Worm (Caenorhabditis elegans) whole organism, L1 larva: ENCODE measurements around the gene hrg-9.
A peak's percentile ranks its signal among the peaks of the same experiment; 100 is the strongest.

Source experiments
- C04F5.9 ChIP-seq: sonication (generic microtip); optimal IDR thresholded peaks from 2 replicates; lab custom pipeline; 2016; ENCODE audit warnings: missing genetic modification characterization, missing compliant biosample characterization
- C34B4.2 ChIP-seq: sonication (generic microtip); optimal IDR thresholded peaks from 2 replicates; lab custom pipeline; 2017; ENCODE audit warnings: mild to moderate bottlenecking, missing genetic modification characterization, missing compliant biosample characterization
- F16B12.6 ChIP-seq: fragments of 150-350 bp; optimal IDR thresholded peaks from 2 replicates; lab custom pipeline; 2014; ENCODE audit warnings: missing biosample characterization, missing genetic modification characterization
- Y116A8C.19 ChIP-seq: sonication (generic microtip); optimal IDR thresholded peaks from 2 replicates; lab custom pipeline; 2016; ENCODE audit warnings: missing compliant biosample characterization, missing genetic modification characterization, borderline replicate concordance
- alr-1 ChIP-seq: fragments of 200-800 bp; sonication (Bioruptor generic); optimal IDR thresholded peaks from 2 replicates; lab custom pipeline; 2018; ENCODE audit warnings: borderline replicate concordance, mild to moderate bottlenecking, missing genetic modification characterization, missing compliant biosample characterization
- aly-2 ChIP-seq: fragments of 150-350 bp; optimal IDR thresholded peaks from 2 replicates; lab custom pipeline; 2014; ENCODE audit warnings: missing biosample characterization, missing genetic modification characterization
- ceh-63 ChIP-seq: fragments of 200-800 bp; sonication (Bioruptor generic); optimal IDR thresholded peaks from 2 replicates; lab custom pipeline; 2018; ENCODE audit warnings: mild to moderate bottlenecking, missing genetic modification characterization, missing compliant biosample characterization
- ceh-8 ChIP-seq: fragments of 200-800 bp; sonication (Bioruptor generic); optimal IDR thresholded peaks from 2 replicates; lab custom pipeline; 2018; ENCODE audit warnings: mild to moderate bottlenecking, missing genetic modification characterization, moderate library complexity, missing compliant biosample characterization
- ceh-88 ChIP-seq: fragments of 200-800 bp; sonication (Bioruptor generic); IDR thresholded peaks from 2 replicates; pipeline ENCODE4 v1.3.6; 2022; ENCODE audit warnings: missing genetic modification characterization, missing compliant biosample characterization
- ceh-90 ChIP-seq: sonication (generic microtip); optimal IDR thresholded peaks from 2 replicates; lab custom pipeline; 2016; ENCODE audit warnings: missing genetic modification characterization, missing compliant biosample characterization
- ces-1 ChIP-seq: fragments of 150-350 bp; optimal IDR thresholded peaks from 2 replicates; lab custom pipeline; 2014; ENCODE audit warnings: missing biosample characterization, missing genetic modification reagents, missing genetic modification characterization
- dpl-1 ChIP-seq, 3 experiments: fragments of 150-350 bp in 2 of 3; sonication (generic microtip) in 1 of 3; optimal IDR thresholded peaks; 2 replicates each; lab custom pipeline; 2014 to 2017; ENCODE audit warnings: missing biosample characterization in 3 of 3, missing genetic modification characterization in 3 of 3, missing genetic modification reagents in 3 of 3
- dsc-1 ChIP-seq: sonication (generic microtip); optimal IDR thresholded peaks from 2 replicates; lab custom pipeline; 2016; ENCODE audit warnings: mild to moderate bottlenecking, missing genetic modification characterization, missing compliant biosample characterization
- efl-3 ChIP-seq: fragments of 200-800 bp; sonication (Bioruptor generic); optimal IDR thresholded peaks from 2 replicates; lab custom pipeline; 2018; ENCODE audit warnings: mild to moderate bottlenecking, missing genetic modification characterization, missing compliant biosample characterization
- egl-27 ChIP-seq, 2 experiments: fragments of 150-350 bp in 1 of 2; sonication (generic microtip); optimal IDR thresholded peaks; 3 replicates each; lab custom pipeline; 2017 to 2018; ENCODE audit warnings: missing biosample characterization in 2 of 2, missing genetic modification characterization in 2 of 2, missing genetic modification reagents in 2 of 2
- elt-2 ChIP-seq: sonication (generic microtip); optimal IDR thresholded peaks from 2 replicates; lab custom pipeline; 2016; ENCODE audit warnings: missing genetic modification characterization, mild to moderate bottlenecking, inconsistent platforms, missing compliant biosample characterization, missing genetic modification reagents
- ets-5 ChIP-seq: fragments of 200-800 bp; sonication (Bioruptor generic); IDR thresholded peaks from 2 replicates; pipeline ENCODE4 v1.3.6; 2022; ENCODE audit warnings: missing genetic modification characterization, missing compliant biosample characterization
- fkh-10 ChIP-seq: sonication (generic microtip); optimal IDR thresholded peaks from 2 replicates; lab custom pipeline; 2017; ENCODE audit warnings: missing biosample characterization, missing genetic modification reagents, missing genetic modification characterization
- fkh-4 ChIP-seq: sonication (generic microtip); optimal IDR thresholded peaks from 2 replicates; lab custom pipeline; 2016; ENCODE audit warnings: missing compliant biosample characterization, missing genetic modification characterization, borderline replicate concordance
- fkh-8 ChIP-seq: sonication (generic microtip); optimal IDR thresholded peaks from 2 replicates; lab custom pipeline; 2016; ENCODE audit warnings: mild to moderate bottlenecking, missing genetic modification characterization, missing compliant biosample characterization
- hlh-17 ChIP-seq: fragments of 200-800 bp; sonication (Bioruptor generic); optimal IDR thresholded peaks from 2 replicates; lab custom pipeline; 2018; ENCODE audit warnings: missing genetic modification characterization, mild to moderate bottlenecking, missing compliant biosample characterization, moderate library complexity, borderline replicate concordance
- hlh-4 ChIP-seq: sonication (generic microtip); optimal IDR thresholded peaks from 2 replicates; lab custom pipeline; 2016; ENCODE audit warnings: mild to moderate bottlenecking, missing genetic modification characterization, missing compliant biosample characterization
- irx-1 ChIP-seq: sonication (generic microtip); optimal IDR thresholded peaks from 2 replicates; lab custom pipeline; 2016; ENCODE audit warnings: missing genetic modification characterization, missing compliant biosample characterization
- jun-1 ChIP-seq: fragments of 150-350 bp; optimal IDR thresholded peaks from 2 replicates; lab custom pipeline; 2014; ENCODE audit warnings: missing biosample characterization, missing genetic modification reagents, missing genetic modification characterization
- lin-13 ChIP-seq: fragments of 150-350 bp; optimal IDR thresholded peaks from 2 replicates; lab custom pipeline; 2014; ENCODE audit warnings: missing biosample characterization, missing genetic modification reagents, missing genetic modification characterization
- lin-15B ChIP-seq: fragments of 150-350 bp; sonication (generic microtip); optimal IDR thresholded peaks from 3 replicates; lab custom pipeline; 2014; ENCODE audit warnings: missing biosample characterization, missing genetic modification characterization
- lir-3 ChIP-seq: sonication (generic microtip); optimal IDR thresholded peaks from 2 replicates; lab custom pipeline; 2016; ENCODE audit warnings: mild to moderate bottlenecking, missing genetic modification characterization, moderate library complexity, missing compliant biosample characterization; ENCODE audit not compliant: poor library complexity
- lsy-2 ChIP-seq, 2 experiments: fragments of 150-350 bp; optimal IDR thresholded peaks; 2 replicates each; lab custom pipeline; 2014; ENCODE audit warnings: missing biosample characterization in 2 of 2, missing genetic modification characterization in 2 of 2
- mab-9 ChIP-seq: fragments of 200-800 bp; sonication (Bioruptor generic); IDR thresholded peaks from 2 replicates; pipeline ENCODE4 v1.3.6; 2022; ENCODE audit warnings: missing genetic modification reagents, missing genetic modification characterization, missing compliant biosample characterization
- mep-1 ChIP-seq: fragments of 150-350 bp; optimal IDR thresholded peaks from 2 replicates; lab custom pipeline; 2014; ENCODE audit warnings: missing biosample characterization, missing genetic modification characterization
- nhr-11 ChIP-seq: fragments of 150-350 bp; optimal IDR thresholded peaks from 2 replicates; lab custom pipeline; 2014; ENCODE audit warnings: missing biosample characterization, missing genetic modification characterization
- nhr-19 ChIP-seq: fragments of 200-800 bp; sonication (Bioruptor generic); conservative IDR thresholded peaks from 2 replicates; pipeline ENCODE4 v1.3.6; 2022; ENCODE audit warnings: missing genetic modification characterization, missing compliant biosample characterization
- nhr-237 ChIP-seq: fragments of 150-350 bp; optimal IDR thresholded peaks from 2 replicates; lab custom pipeline; 2014; ENCODE audit warnings: missing biosample characterization, missing genetic modification characterization
- nhr-28 ChIP-seq: fragments of 150-350 bp; optimal IDR thresholded peaks from 2 replicates; lab custom pipeline; 2014; ENCODE audit warnings: missing biosample characterization, missing genetic modification characterization
- nhr-71 ChIP-seq: sonication (generic microtip); optimal IDR thresholded peaks from 2 replicates; lab custom pipeline; 2016; ENCODE audit warnings: mild to moderate bottlenecking, missing genetic modification characterization, moderate library complexity, missing compliant biosample characterization
- nhr-77 ChIP-seq: fragments of 150-350 bp; optimal IDR thresholded peaks from 2 replicates; lab custom pipeline; 2014; ENCODE audit warnings: missing biosample characterization, missing genetic modification characterization
- nhr-85 ChIP-seq: sonication (generic microtip); peaks from one replicate; lab custom pipeline; 2016; ENCODE audit warnings: missing genetic modification characterization, inconsistent platforms, missing compliant biosample characterization
- nhr-90 ChIP-seq: sonication (generic microtip); optimal IDR thresholded peaks from 2 replicates; lab custom pipeline; 2016; ENCODE audit warnings: mild to moderate bottlenecking, missing genetic modification characterization, missing compliant biosample characterization; ENCODE audit not compliant: poor library complexity
- pax-3 ChIP-seq: fragments of 200-800 bp; sonication (Bioruptor generic); optimal IDR thresholded peaks from 2 replicates; lab custom pipeline; 2018; ENCODE audit warnings: mild to moderate bottlenecking, missing genetic modification characterization, moderate library complexity, missing compliant biosample characterization
- rnt-1 ChIP-seq: sonication (generic microtip); optimal IDR thresholded peaks from 2 replicates; lab custom pipeline; 2016; ENCODE audit warnings: mild to moderate bottlenecking, missing genetic modification characterization, moderate library complexity, missing compliant biosample characterization
- skn-1 ChIP-seq: fragments of 150-350 bp; optimal IDR thresholded peaks from 2 replicates; lab custom pipeline; 2014; ENCODE audit warnings: missing biosample characterization, missing genetic modification characterization
- snu-23 ChIP-seq: sonication (generic microtip); optimal IDR thresholded peaks from 2 replicates; lab custom pipeline; 2016; ENCODE audit warnings: missing genetic modification characterization, missing compliant biosample characterization
- sox-4 ChIP-seq: sonication (generic microtip); optimal IDR thresholded peaks from 2 replicates; lab custom pipeline; 2016; ENCODE audit warnings: missing genetic modification characterization, missing compliant biosample characterization
- sptf-1 ChIP-seq: fragments of 150-350 bp; optimal IDR thresholded peaks from 2 replicates; lab custom pipeline; 2014; ENCODE audit warnings: missing biosample characterization, missing genetic modification characterization
- swsn-7 ChIP-seq: sonication (generic microtip); optimal IDR thresholded peaks from 2 replicates; lab custom pipeline; 2016; ENCODE audit warnings: missing genetic modification characterization, missing compliant biosample characterization
- tlp-1 ChIP-seq: fragments of 150-350 bp; optimal IDR thresholded peaks from 2 replicates; lab custom pipeline; 2014; ENCODE audit warnings: missing biosample characterization, missing genetic modification characterization
- unc-30 ChIP-seq: sonication (generic microtip); optimal IDR thresholded peaks from 2 replicates; lab custom pipeline; 2017; ENCODE audit warnings: missing biosample characterization, missing genetic modification characterization
- unc-86 ChIP-seq: sonication (generic microtip); optimal IDR thresholded peaks from 2 replicates; lab custom pipeline; 2016; ENCODE audit warnings: missing genetic modification characterization, missing compliant biosample characterization
- unc-98 ChIP-seq: fragments of 200-800 bp; sonication (Bioruptor generic); IDR thresholded peaks from 2 replicates; pipeline ENCODE4 v1.3.6; 2022; ENCODE audit warnings: missing genetic modification characterization, missing compliant biosample characterization
- vab-15 ChIP-seq: sonication (generic microtip); optimal IDR thresholded peaks from 2 replicates; lab custom pipeline; 2017; ENCODE audit warnings: missing genotype, mild to moderate bottlenecking, missing genetic modification characterization, missing compliant biosample characterization
- xbp-1 ChIP-seq: sonication (generic microtip); optimal IDR thresholded peaks from 2 replicates; lab custom pipeline; 2016; ENCODE audit warnings: missing genetic modification characterization, missing compliant biosample characterization
- zip-4 ChIP-seq: fragments of 200-800 bp; sonication (Bioruptor generic); optimal IDR thresholded peaks from 2 replicates; lab custom pipeline; 2018; ENCODE audit warnings: mild to moderate bottlenecking, missing genetic modification characterization, moderate library complexity, missing compliant biosample characterization
- ztf-11 ChIP-seq, 2 experiments: sonication (generic microtip); optimal IDR thresholded peaks; 2 replicates each; lab custom pipeline; 2016 to 2017; ENCODE audit warnings: missing genetic modification characterization in 2 of 2, missing biosample characterization in 1 of 2, missing compliant biosample characterization in 1 of 2

The hrg-9 gene

ce11 chrV:13003378-13003777, 40.2 kb upstream of the hrg-9 start:
- TF ChIP-seq nhr-90 (tag; lab: Kevin White, UChicago): peak; percentile 55
- TF ChIP-seq fkh-4 (tag; lab: Kevin White, UChicago): no peak
- peak; percentile 75 for TF ChIP-seq rnt-1
- TF ChIP-seq unc-30: no peak
- no peak for TF ChIP-seq efl-3 (GFP tag; lab: Kevin White, UChicago)
- peak in 2 of 3 experiments; percentile 47 to 67 for TF ChIP-seq dpl-1 (GFP tag; optimal IDR thresholded peaks at IDR 0.05; lab: Kevin White, UChicago)
- peak; percentile 76 for TF ChIP-seq nhr-19
- peak; percentile 62 for TF ChIP-seq fkh-8 (tag; lab: Kevin White, UChicago)
- TF ChIP-seq fkh-10 (GFP tag; lab: Kevin White, UChicago): peak; percentile 14
- TF ChIP-seq ceh-8 (GFP tag; lab: Kevin White, UChicago): no peak
- TF ChIP-seq sox-4 (tag; lab: Kevin White, UChicago): no peak
- peak; percentile 85 for TF ChIP-seq snu-23 (GFP tag; lab: Kevin White, UChicago)
- TF ChIP-seq C34B4.2 (tag; lab: Kevin White, UChicago): no peak
- TF ChIP-seq vab-15 (tag; lab: Kevin White, UChicago): peak; percentile 41
- TF ChIP-seq elt-2 (tag; lab: Kevin White, UChicago): peak; percentile 28
- TF ChIP-seq lsy-2 (tag; optimal IDR thresholded peaks at IDR 0.05; lab: Kevin White, UChicago): peak; percentile 47 to 70
- no peak for TF ChIP-seq C04F5.9 (tag; lab: Kevin White, UChicago)
- no peak for TF ChIP-seq hlh-4 (tag; lab: Kevin White, UChicago)
- peak; percentile 58 for TF ChIP-seq swsn-7
- peak in 1 of 2 experiments; percentile 5 for TF ChIP-seq ztf-11 (tag; optimal IDR thresholded peaks at IDR 0.05; lab: Kevin White, UChicago)
- peak; percentile 38 for TF ChIP-seq xbp-1
- no peak for TF ChIP-seq ceh-90
- TF ChIP-seq F16B12.6: no peak
- TF ChIP-seq egl-27 (tag; optimal IDR thresholded peaks at IDR 0.05; lab: Kevin White, UChicago): peak in 1 of 2 experiments; percentile 42
- peak; percentile 43 for TF ChIP-seq lin-13 (GFP tag; lab: Kevin White, UChicago)
- TF ChIP-seq ets-5: no peak
- peak; percentile 50 for TF ChIP-seq irx-1 (tag; lab: Kevin White, UChicago)
- TF ChIP-seq unc-98 (GFP tag; lab: Robert Waterston, UW): no peak
- peak; percentile 58 for TF ChIP-seq skn-1 (tag; lab: Kevin White, UChicago)
- peak; percentile 15 for TF ChIP-seq zip-4
- TF ChIP-seq lir-3 (tag; lab: Kevin White, UChicago): peak; percentile 34
- no peak for TF ChIP-seq Y116A8C.19
- TF ChIP-seq sptf-1: no peak
- peak; percentile 74 for TF ChIP-seq nhr-71 (tag; lab: Kevin White, UChicago)
- peak; percentile 71 for TF ChIP-seq pax-3 (tag; lab: Kevin White, UChicago)
- peak; percentile 74 for TF ChIP-seq nhr-85
- TF ChIP-seq mab-9 (GFP tag; lab: Robert Waterston, UW): no peak
- TF ChIP-seq mep-1 (tag; lab: Kevin White, UChicago): peak; percentile 67
- peak; percentile 32 for TF ChIP-seq dsc-1 (tag; lab: Kevin White, UChicago)
- TF ChIP-seq nhr-28 (tag; lab: Kevin White, UChicago): no peak
- TF ChIP-seq ces-1 (GFP tag; lab: Kevin White, UChicago): no peak
- TF ChIP-seq ceh-88 (GFP tag; lab: Robert Waterston, UW): no peak; the same call in 1 of the 2 replicates
- peak; percentile 41 for TF ChIP-seq jun-1 (tag; lab: Kevin White, UChicago)
- no peak for TF ChIP-seq alr-1 (tag; lab: Kevin White, UChicago)
- TF ChIP-seq tlp-1: no peak
- peak; percentile 79 for TF ChIP-seq aly-2 (tag; lab: Kevin White, UChicago)
- TF ChIP-seq ceh-63 (GFP tag; lab: Kevin White, UChicago): no peak
- no peak for TF ChIP-seq nhr-11
- TF ChIP-seq nhr-237 (tag; lab: Kevin White, UChicago): no peak
- no peak for TF ChIP-seq nhr-77 (tag; lab: Kevin White, UChicago)
- no peak for TF ChIP-seq hlh-17 (GFP tag; lab: Kevin White, UChicago)
- peak; percentile 1 for TF ChIP-seq unc-86 (tag; lab: Kevin White, UChicago)
- no peak for TF ChIP-seq lin-15B (tag; lab: Kevin White, UChicago)
